Comparison of ENCODE assay signal across 2 worm cellular contexts in genomic region chrIV:15880114-15880513, ce11.
TF ChIP-seq lines count a peak whose summit lies in the region.

No protein-coding gene starts in this region.

TF ChIP-seq in whole organism, L4 larva, 104 proteins besides CTCF, POLR2A, EP300 and RAD21:
- TF ChIP-seq ceh-62 (tag; optimal IDR thresholded peaks at IDR 0.05; lab: Kevin White, UChicago), result no peak
- peak; percentile 80 for TF ChIP-seq snpc-1.2 (GFP tag; IDR thresholded peaks at IDR 0.05; lab: Robert Waterston, UW)
- TF ChIP-seq lin-1 (GFP tag; IDR thresholded peaks at IDR 0.05; lab: Robert Waterston, UW), result no peak
- TF ChIP-seq nhr-77 (tag; optimal IDR thresholded peaks at IDR 0.05; lab: Kevin White, UChicago), result no peak

TF ChIP-seq in whole organism, young adult, 124 proteins besides CTCF, POLR2A, EP300 and RAD21:
- peak; percentile 83 for TF ChIP-seq attf-6 (GFP tag; IDR thresholded peaks at IDR 0.05; lab: Robert Waterston, UW)
- no peak for TF ChIP-seq ceh-91 (GFP tag; IDR thresholded peaks at IDR 0.05; lab: Robert Waterston, UW)
- no peak for TF ChIP-seq ztf-25 (GFP tag; IDR thresholded peaks at IDR 0.05; lab: Robert Waterston, UW)
- no peak for TF ChIP-seq ama-1 (optimal IDR thresholded peaks at IDR 0.05; lab: Kevin White, UChicago)
- no peak for TF ChIP-seq ama-1 (GFP tag; optimal IDR thresholded peaks at IDR 0.05; lab: Kevin White, UChicago)
- TF ChIP-seq aptf-3 (GFP tag; IDR thresholded peaks at IDR 0.05; lab: Robert Waterston, UW), result no peak
- TF ChIP-seq snpc-4 (GFP tag; optimal IDR thresholded peaks at IDR 0.05; lab: Kevin White, UChicago), result peak; percentile 23
- peak in 2 of 4 experiments; percentile 39 to 63 for TF ChIP-seq snpc-4 (tag; optimal IDR thresholded peaks at IDR 0.05; lab: Kevin White, UChicago)
- no peak for TF ChIP-seq ceh-27 (GFP tag; optimal IDR thresholded peaks at IDR 0.05; lab: Kevin White, UChicago)
- TF ChIP-seq hmg-1.2 (GFP tag; IDR thresholded peaks at IDR 0.05; lab: Robert Waterston, UW), result no peak
- TF ChIP-seq nfyb-1 (GFP tag; IDR thresholded peaks at IDR 0.05; lab: Robert Waterston, UW), result no peak
- no peak for TF ChIP-seq mcd-1 (GFP tag; IDR thresholded peaks at IDR 0.05; lab: Robert Waterston, UW)
- no peak for TF ChIP-seq hlh-26 (GFP tag; conservative IDR thresholded peaks at IDR 0.05; lab: Robert Waterston, UW)
TF ChIP-seq in whole organism, young adult: peak in this region for 2.

Comparison
In these comparisons a context has a peak if more than half of its experiments do, and no peak if none do; other contexts are left out.
1. Of the 7 proteins assayed by ChIP-seq in both whole organism, young adult and whole organism, L4 larva: peak only in whole organism, young adult: snpc-4; only in whole organism, L4 larva: none; in both: none; in neither: 6.